Worm (Caenorhabditis elegans): ENCODE data around the gene F32D8.7.

ce11 chrV:10898107-10898506, at the start of gene F32D8.7:
- TF ChIP-seq ama-1 (optimal IDR thresholded peaks at IDR 0.05) (no peak), lin-39 (tag; optimal IDR thresholded peaks at IDR 0.05) (no peak), zag-1 (tag; optimal IDR thresholded peaks at IDR 0.05) (no peak), pha-4 (tag; optimal IDR thresholded peaks at IDR 0.05) (no peak)
